Worm (Caenorhabditis elegans) whole organism, mixed stage, embryonic: ENCODE data around the gene C05D9.3.

ENCODE experiments used
- M03D4.4 ChIP-seq: sonication (generic microtip); optimal IDR thresholded peaks from 2 replicates; lab custom pipeline; 2017; ENCODE audit warnings: mild to moderate bottlenecking, missing genetic modification characterization, missing compliant biosample characterization
- bed-3 ChIP-seq: fragments of 200-800 bp; sonication (Bioruptor generic); optimal IDR thresholded peaks from 3 replicates; lab custom pipeline; 2018; ENCODE audit warnings: mild to moderate bottlenecking, missing genetic modification characterization, moderate library complexity, missing compliant biosample characterization
- blmp-1 ChIP-seq: fragments of 150-350 bp; optimal IDR thresholded peaks from 2 replicates; lab custom pipeline; 2014; ENCODE audit warnings: missing biosample characterization, missing genetic modification characterization
- ceh-39 ChIP-seq: fragments of 150-350 bp; optimal IDR thresholded peaks from 2 replicates; lab custom pipeline; 2014; ENCODE audit warnings: missing biosample characterization, missing genetic modification characterization
- ceh-43 ChIP-seq: fragments of 200-800 bp; sonication (Bioruptor generic); optimal IDR thresholded peaks from 2 replicates; lab custom pipeline; 2018; ENCODE audit warnings: mild to moderate bottlenecking, missing genetic modification characterization, moderate library complexity, missing compliant biosample characterization
- ceh-83 ChIP-seq: fragments of 200-800 bp; sonication (Bioruptor generic); optimal IDR thresholded peaks from 2 replicates; lab custom pipeline; 2018; ENCODE audit warnings: mild to moderate bottlenecking, missing genetic modification characterization, missing compliant biosample characterization
- ces-1 ChIP-seq: fragments of 150-350 bp; optimal IDR thresholded peaks from 2 replicates; lab custom pipeline; 2014; ENCODE audit warnings: missing biosample characterization, missing genetic modification reagents, missing genetic modification characterization
- cnd-1 ChIP-seq: fragments of 200-800 bp; sonication (Bioruptor generic); optimal IDR thresholded peaks from 2 replicates; lab custom pipeline; 2018; ENCODE audit warnings: mild to moderate bottlenecking, missing genetic modification characterization, missing compliant biosample characterization
- drap-1 ChIP-seq: fragments of 200-800 bp; sonication (Bioruptor generic); optimal IDR thresholded peaks from 3 replicates; lab custom pipeline; 2018; ENCODE audit warnings: mild to moderate bottlenecking, missing genetic modification characterization, missing compliant biosample characterization
- elt-1 ChIP-seq: sonication (generic microtip); optimal IDR thresholded peaks from 2 replicates; lab custom pipeline; 2017; ENCODE audit warnings: missing genetic modification characterization, mild to moderate bottlenecking, missing compliant biosample characterization, antibody characterized with exemption, moderate library complexity, borderline replicate concordance; ENCODE audit not compliant: insufficient read depth
- elt-3 ChIP-seq: fragments of 150-350 bp; optimal IDR thresholded peaks from 2 replicates; lab custom pipeline; 2014; ENCODE audit warnings: missing biosample characterization, missing genetic modification characterization
- flh-1 ChIP-seq: fragments of 200-800 bp; sonication (Bioruptor generic); optimal IDR thresholded peaks from 2 replicates; lab custom pipeline; 2018; ENCODE audit warnings: mild to moderate bottlenecking, missing genetic modification characterization, moderate library complexity, missing compliant biosample characterization
- ham-2 ChIP-seq: fragments of 200-800 bp; sonication (Bioruptor generic); optimal IDR thresholded peaks from 2 replicates; lab custom pipeline; 2018; ENCODE audit warnings: mild to moderate bottlenecking, missing genetic modification characterization, missing compliant biosample characterization
- hlh-1 ChIP-seq: fragments of 150-350 bp; optimal IDR thresholded peaks from 2 replicates; lab custom pipeline; 2014; ENCODE audit warnings: missing biosample characterization, missing genetic modification reagents, missing genetic modification characterization
- lin-13 ChIP-seq: fragments of 150-350 bp; optimal IDR thresholded peaks from 2 replicates; lab custom pipeline; 2014; ENCODE audit warnings: missing biosample characterization, missing genetic modification characterization
- lin-32 ChIP-seq: fragments of 200-800 bp; sonication (Bioruptor generic); optimal IDR thresholded peaks from 2 replicates; lab custom pipeline; 2018; ENCODE audit warnings: mild to moderate bottlenecking, missing genetic modification characterization, missing compliant biosample characterization
- lsy-2 ChIP-seq: fragments of 150-350 bp; optimal IDR thresholded peaks from 2 replicates; lab custom pipeline; 2014; ENCODE audit warnings: missing biosample characterization, missing genetic modification characterization
- mab-5 ChIP-seq: fragments of 150-350 bp; optimal IDR thresholded peaks from 2 replicates; lab custom pipeline; 2014; ENCODE audit warnings: missing biosample characterization, missing genetic modification characterization
- mep-1 ChIP-seq: fragments of 150-350 bp; optimal IDR thresholded peaks from 2 replicates; lab custom pipeline; 2017; ENCODE audit warnings: missing biosample characterization, missing genetic modification reagents, missing genetic modification characterization, inconsistent platforms
- mls-2 ChIP-seq: sonication (generic microtip); optimal IDR thresholded peaks from 2 replicates; lab custom pipeline; 2016; ENCODE audit warnings: mild to moderate bottlenecking, missing genetic modification characterization, moderate library complexity, missing compliant biosample characterization
- nhr-12 ChIP-seq: fragments of 150-350 bp; optimal IDR thresholded peaks from 2 replicates; lab custom pipeline; 2014; ENCODE audit warnings: missing biosample characterization, missing genetic modification characterization
- nhr-2 ChIP-seq: fragments of 150-350 bp; optimal IDR thresholded peaks from 2 replicates; lab custom pipeline; 2014; ENCODE audit warnings: missing biosample characterization, missing genetic modification characterization
- nhr-237 ChIP-seq: fragments of 150-350 bp; optimal IDR thresholded peaks from 2 replicates; lab custom pipeline; 2014; ENCODE audit warnings: missing biosample characterization, missing genetic modification characterization
- nhr-28 ChIP-seq: fragments of 150-350 bp; optimal IDR thresholded peaks from 2 replicates; lab custom pipeline; 2014; ENCODE audit warnings: missing biosample characterization, missing genetic modification characterization
- nhr-76 ChIP-seq: sonication (generic microtip); optimal IDR thresholded peaks from 2 replicates; lab custom pipeline; 2017; ENCODE audit warnings: missing biosample characterization, missing genetic modification characterization
- pha-4 ChIP-seq: fragments of 150-350 bp; optimal IDR thresholded peaks from 2 replicates; lab custom pipeline; 2018; ENCODE audit warnings: missing biosample characterization, missing genetic modification reagents, missing genetic modification characterization
- sem-2 ChIP-seq: fragments of 200-800 bp; sonication (Bioruptor generic); optimal IDR thresholded peaks from 2 replicates; lab custom pipeline; 2018; ENCODE audit warnings: mild to moderate bottlenecking, missing genetic modification characterization, missing compliant biosample characterization
- snpc-4 ChIP-seq: fragments of 150-350 bp; optimal IDR thresholded peaks from 2 replicates; lab custom pipeline; 2014; ENCODE audit warnings: missing biosample characterization, missing genetic modification characterization
- sptf-1 ChIP-seq: sonication (generic microtip); optimal IDR thresholded peaks from 2 replicates; lab custom pipeline; 2017; ENCODE audit warnings: mild to moderate bottlenecking, missing genetic modification characterization, moderate library complexity, missing compliant biosample characterization
- tbx-8 ChIP-seq: fragments of 200-800 bp; sonication (Bioruptor generic); optimal IDR thresholded peaks from 2 replicates; lab custom pipeline; 2018; ENCODE audit warnings: mild to moderate bottlenecking, missing genetic modification characterization, moderate library complexity, missing compliant biosample characterization
- unc-120 ChIP-seq: sonication (generic microtip); optimal IDR thresholded peaks from 2 replicates; lab custom pipeline; 2017; ENCODE audit warnings: missing genetic modification characterization, missing compliant biosample characterization; ENCODE audit not compliant: poor library complexity, severe bottlenecking
- unc-39 ChIP-seq: fragments of 150-350 bp; optimal IDR thresholded peaks from 2 replicates; lab custom pipeline; 2014; ENCODE audit warnings: missing biosample characterization, missing genetic modification characterization
- unc-62 ChIP-seq: fragments of 150-350 bp; optimal IDR thresholded peaks from 2 replicates; lab custom pipeline; 2014; ENCODE audit warnings: missing biosample characterization, missing genetic modification reagents, missing genetic modification characterization
- zip-8 ChIP-seq: fragments of 150-350 bp; optimal IDR thresholded peaks from 2 replicates; lab custom pipeline; 2014; ENCODE audit warnings: missing biosample characterization, missing genetic modification characterization
- ztf-11 ChIP-seq: fragments of 150-350 bp; optimal IDR thresholded peaks from 2 replicates; lab custom pipeline; 2014; ENCODE audit warnings: missing biosample characterization, missing genetic modification characterization

The C05D9.3 gene

DNA sequence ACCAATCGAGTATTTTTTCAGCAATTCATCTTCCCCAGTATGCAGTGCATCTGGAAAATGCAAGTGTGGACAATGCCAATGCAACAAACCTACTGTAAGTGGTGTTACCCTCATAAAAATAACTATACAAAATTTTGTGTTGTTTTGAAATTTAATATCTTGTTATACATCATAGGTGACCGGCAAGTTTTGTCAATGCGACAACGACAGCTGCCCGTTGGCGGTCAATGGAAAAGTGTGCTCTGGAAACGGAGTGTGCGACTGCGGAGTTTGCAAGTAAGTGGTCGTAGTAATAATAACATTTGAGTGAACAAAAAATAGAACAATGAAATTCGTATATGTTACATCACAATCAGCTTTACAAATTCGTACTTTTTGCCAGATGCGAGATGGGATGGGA is 3.5 kb downstream of the C05D9.3 start:
- TF ChIP-seq tbx-8 (GFP tag; lab: Kevin White, UChicago) (no peak), hlh-1 (peak; percentile 64), ztf-11 (no peak), unc-62 (GFP tag; lab: Kevin White, UChicago) (no peak), ceh-83 (no peak), elt-3 (tag; lab: Kevin White, UChicago) (no peak), mep-1 (no peak)

ce11 chrX:1117252-1117651 is 5.5 kb downstream of the C05D9.3 start:
- TF ChIP-seq ceh-43 (GFP tag; lab: Kevin White, UChicago) (no peak), sem-2 (GFP tag; lab: Kevin White, UChicago) (no peak), ham-2 (GFP tag; lab: Kevin White, UChicago) (no peak), lsy-2 (tag; lab: Kevin White, UChicago) (no peak), blmp-1 (tag; lab: Kevin White, UChicago) (no peak), mls-2 (tag; lab: Kevin White, UChicago) (no peak), pha-4 (no peak), M03D4.4 (tag; lab: Kevin White, UChicago) (no peak), flh-1 (GFP tag; lab: Kevin White, UChicago) (no peak), nhr-76 (no peak), ceh-39 (tag; lab: Kevin White, UChicago) (no peak), nhr-237 (tag; lab: Kevin White, UChicago) (no peak), ztf-11 (no peak), unc-120 (tag; lab: Kevin White, UChicago) (no peak), unc-39 (tag; lab: Kevin White, UChicago) (no peak), elt-1 (tag; lab: Kevin White, UChicago) (no peak), zip-8 (tag; lab: Kevin White, UChicago) (no peak), mep-1 (no peak), ceh-83 (no peak), nhr-28 (no peak)

- TF ChIP-seq drap-1 (GFP tag; lab: Kevin White, UChicago) (no peak), nhr-2 (tag; lab: Kevin White, UChicago) (no peak)
Observed at ce11 chrX:1119305-1119704, 7.6 kb downstream of the C05D9.3 start, which contains the start of gene C05D9.7. C05D9.7 (minus strand) TSS chrX:1119405.

- peak; percentile 64 for TF ChIP-seq nhr-2 (tag; lab: Kevin White, UChicago)
- TF ChIP-seq lsy-2 (tag; lab: Kevin White, UChicago): no peak
- TF ChIP-seq drap-1 (GFP tag; lab: Kevin White, UChicago): no peak
- no peak for TF ChIP-seq ceh-83
- TF ChIP-seq zip-8 (tag; lab: Kevin White, UChicago): no peak
- TF ChIP-seq nhr-12 (tag; lab: Kevin White, UChicago): no peak
- no peak for TF ChIP-seq snpc-4 (tag; lab: Kevin White, UChicago)
- peak; percentile 36 for TF ChIP-seq ztf-11
- no peak for TF ChIP-seq tbx-8 (GFP tag; lab: Kevin White, UChicago)
- TF ChIP-seq ceh-39 (tag; lab: Kevin White, UChicago): no peak
- TF ChIP-seq mab-5 (tag; lab: Kevin White, UChicago): peak; percentile 52
- peak; percentile 46 for TF ChIP-seq sptf-1 (tag; lab: Kevin White, UChicago)
- TF ChIP-seq elt-1 (tag; lab: Kevin White, UChicago): no peak
- peak; percentile 33 for TF ChIP-seq hlh-1
- TF ChIP-seq nhr-237 (tag; lab: Kevin White, UChicago): no peak
- no peak for TF ChIP-seq nhr-28
- TF ChIP-seq ceh-43 (GFP tag; lab: Kevin White, UChicago): no peak
- no peak for TF ChIP-seq flh-1 (GFP tag; lab: Kevin White, UChicago)
- no peak for TF ChIP-seq lin-32
- TF ChIP-seq cnd-1 (tag; lab: Kevin White, UChicago): peak; percentile 23
- no peak for TF ChIP-seq ham-2 (GFP tag; lab: Kevin White, UChicago)
- TF ChIP-seq ces-1 (GFP tag; lab: Kevin White, UChicago): peak; percentile 99
- TF ChIP-seq unc-39 (tag; lab: Kevin White, UChicago): no peak
- no peak for TF ChIP-seq nhr-76
- TF ChIP-seq bed-3: no peak
- peak; percentile 59 for TF ChIP-seq unc-120 (tag; lab: Kevin White, UChicago)
- TF ChIP-seq mep-1: peak; percentile 5
- no peak for TF ChIP-seq pha-4
- TF ChIP-seq sem-2 (GFP tag; lab: Kevin White, UChicago): no peak
- TF ChIP-seq blmp-1 (tag; lab: Kevin White, UChicago): no peak
- TF ChIP-seq lin-13 (tag; lab: Kevin White, UChicago): no peak
- TF ChIP-seq mls-2 (tag; lab: Kevin White, UChicago): peak; percentile 68
- TF ChIP-seq elt-3 (tag; lab: Kevin White, UChicago): no peak
- peak; percentile 99 for TF ChIP-seq unc-62 (GFP tag; lab: Kevin White, UChicago)
- peak; percentile 32 for TF ChIP-seq M03D4.4 (tag; lab: Kevin White, UChicago)
- TF ChIP-seq, all 35 proteins: peak for 12
Observed at ce11 chrX:1120326-1120725, 8.6 kb downstream of the C05D9.3 start.
